Worm (Caenorhabditis elegans): Measurements from ENCODE around the gene F08G12.1.

ce11 chrX:11346155-11346554, 40.5 kb upstream of the F08G12.1 start, which contains the start of gene oct-2:
- TF ChIP-seq flt-1 (GFP tag; IDR thresholded peaks at IDR 0.05) (no peak), tab-1 (GFP tag; IDR thresholded peaks at IDR 0.05) (no peak), cog-1 (tag; optimal IDR thresholded peaks at IDR 0.05) (no peak), ztf-29 (GFP tag; IDR thresholded peaks at IDR 0.05) (no peak), ztf-23 (GFP tag; IDR thresholded peaks at IDR 0.05) (no peak), med-1 (GFP tag; optimal IDR thresholded peaks at IDR 0.05; ENCODE audit: insufficient read depth) (no peak), ref-1 (GFP tag; conservative IDR thresholded peaks at IDR 0.05) (no peak)

Data from whole organism, midembryonic.